Fruit fly (Drosophila melanogaster) whole organism, embryonic: ENCODE results near the gene slf.

Source experiments
- CG16779 ChIP-seq: fragments of 200-800 bp; sonication (Bioruptor generic); IDR thresholded peaks from 2 replicates; pipeline ENCODE4 v1.3.6; 2022; ENCODE audit warnings: missing biosample characterization, missing genetic modification characterization
- Drgx ChIP-seq: fragments of 200-800 bp; sonication (Bioruptor generic); IDR thresholded peaks from 2 replicates; pipeline ENCODE4 v1.3.6; 2022; ENCODE audit warnings: missing biosample characterization, missing genetic modification characterization
- bigmax ChIP-seq: fragments of 200-800 bp; sonication (Bioruptor generic); optimal IDR thresholded peaks from 2 replicates; lab custom pipeline; 2018; ENCODE audit warnings: missing biosample characterization, mild to moderate bottlenecking, missing genetic modification characterization
- br ChIP-seq: fragments of >200 bp; optimal IDR thresholded peaks from 2 replicates; lab custom pipeline; 2017
- ftz-f1 ChIP-seq: fragments of 200-800 bp; sonication (Bioruptor generic); optimal IDR thresholded peaks from 2 replicates; lab custom pipeline; 2016; ENCODE audit warnings: missing biosample characterization, missing genetic modification characterization
- jumu ChIP-seq: fragments of 200-800 bp; sonication (Bioruptor generic); optimal IDR thresholded peaks from 3 replicates; lab custom pipeline; 2016; ENCODE audit warnings: missing biosample characterization, missing genetic modification characterization
- sqz ChIP-seq: fragments of 200-800 bp; sonication (Bioruptor generic); optimal IDR thresholded peaks from 3 replicates; lab custom pipeline; 2018; ENCODE audit warnings: missing biosample characterization, mild to moderate bottlenecking, missing genetic modification characterization

dm6 chr2L:4793780-4794523, 7.8 kb downstream of the slf start, which contains the start of gene fipi:
- TF ChIP-seq Drgx (no peak), CG16779 (GFP tag; lab: Robert Waterston, UW) (no peak), sqz (GFP tag; lab: Kevin White, UChicago) (no peak), jumu (no peak), ftz-f1 (no peak), bigmax (GFP tag; lab: Kevin White, UChicago) (no peak), br (no peak)
